Fruit fly (Drosophila melanogaster) whole organism, embryonic: Measurements from ENCODE around the gene Osi20.
A peak's percentile ranks its signal among the peaks of the same experiment; 100 is the strongest.

ENCODE experiments used
- Adf1 ChIP-seq: fragments of 200-800 bp; sonication (Bioruptor generic); IDR thresholded peaks from 2 replicates; pipeline ENCODE4 v1.3.6; 2022; ENCODE audit warnings: missing biosample characterization, missing genetic modification characterization
- CG10431 ChIP-seq: fragments of 200-800 bp; sonication (Bioruptor generic); optimal IDR thresholded peaks from 3 replicates; lab custom pipeline; 2018; ENCODE audit warnings: missing biosample characterization, mild to moderate bottlenecking, missing genetic modification characterization
- CG11085 ChIP-seq: fragments of 200-800 bp; sonication (Bioruptor generic); IDR thresholded peaks from 2 replicates; pipeline ENCODE4 v1.3.6; 2022; ENCODE audit warnings: missing biosample characterization, missing genetic modification characterization
- CG11695 ChIP-seq: fragments of 200-800 bp; sonication (Bioruptor generic); IDR thresholded peaks from 3 replicates; pipeline ENCODE4 v1.3.6; 2022; ENCODE audit warnings: missing biosample characterization, missing genetic modification characterization
- CG11696 ChIP-seq: fragments of 200-800 bp; sonication (Bioruptor generic); IDR thresholded peaks from 2 replicates; pipeline ENCODE4 v1.3.6; 2022; ENCODE audit warnings: missing biosample characterization, missing genetic modification characterization
- CG12155 ChIP-seq: fragments of 200-800 bp; sonication (Bioruptor generic); optimal IDR thresholded peaks from 3 replicates; lab custom pipeline; 2016; ENCODE audit warnings: missing biosample characterization, missing genetic modification characterization
- CG15011 ChIP-seq: fragments of 200-800 bp; sonication (Bioruptor generic); optimal IDR thresholded peaks from 3 replicates; lab custom pipeline; 2018; ENCODE audit warnings: missing biosample characterization, mild to moderate bottlenecking, missing genetic modification characterization
- CG15073 ChIP-seq: fragments of 200-800 bp; sonication (Bioruptor generic); optimal IDR thresholded peaks from 2 replicates; lab custom pipeline; 2016; ENCODE audit warnings: missing biosample characterization, missing genetic modification characterization
- CG15479 ChIP-seq: fragments of 200-800 bp; sonication (Bioruptor generic); optimal IDR thresholded peaks from 3 replicates; lab custom pipeline; 2019; ENCODE audit warnings: missing biosample characterization, mild to moderate bottlenecking, missing genetic modification characterization, moderate library complexity
- CG1647 ChIP-seq: fragments of 200-800 bp; sonication (Bioruptor generic); optimal IDR thresholded peaks from 3 replicates; lab custom pipeline; 2016; ENCODE audit warnings: missing biosample characterization, missing genetic modification characterization
- CG16813 ChIP-seq: fragments of 200-800 bp; sonication (Bioruptor generic); IDR thresholded peaks from 3 replicates; pipeline ENCODE4 v1.3.6; 2022; ENCODE audit warnings: missing biosample characterization, missing genetic modification characterization; ENCODE audit not compliant: partially characterized antibody
- CG17186 ChIP-seq: fragments of 200-800 bp; sonication (Bioruptor generic); optimal IDR thresholded peaks from 3 replicates; lab custom pipeline; 2017; ENCODE audit warnings: missing biosample characterization, missing genetic modification reagents, missing genetic modification characterization
- CG34376 ChIP-seq: fragments of 200-800 bp; sonication (Bioruptor generic); optimal IDR thresholded peaks from 2 replicates; lab custom pipeline; 2018; ENCODE audit warnings: missing biosample characterization, mild to moderate bottlenecking, missing genetic modification characterization
- CG3726 ChIP-seq: fragments of 200-800 bp; sonication (Bioruptor generic); IDR thresholded peaks from 3 replicates; pipeline ENCODE4, ENCODE4 v1.3.6; 2022; ENCODE audit warnings: missing biosample characterization, missing genetic modification characterization
- CG4854 ChIP-seq: fragments of 200-800 bp; sonication (Bioruptor generic); optimal IDR thresholded peaks from 2 replicates; lab custom pipeline; 2016; ENCODE audit warnings: missing biosample characterization, missing genetic modification characterization, inconsistent platforms
- CG5953 ChIP-seq: fragments of 200-800 bp; sonication (Bioruptor generic); IDR thresholded peaks from 2 replicates; pipeline ENCODE4 v1.3.6; 2022; ENCODE audit warnings: missing biosample characterization, missing genetic modification characterization
- CG6791 ChIP-seq: fragments of 200-800 bp; sonication (Bioruptor generic); IDR thresholded peaks from 3 replicates; pipeline ENCODE4 v1.3.6; 2022; ENCODE audit warnings: missing biosample characterization, missing genetic modification characterization; ENCODE audit not compliant: partially characterized antibody
- CG9437 ChIP-seq: fragments of 200-800 bp; sonication (Bioruptor generic); optimal IDR thresholded peaks from 2 replicates; lab custom pipeline; 2018; ENCODE audit warnings: missing biosample characterization, mild to moderate bottlenecking, missing genetic modification characterization
- Camta ChIP-seq: fragments of 200-800 bp; sonication (Bioruptor generic); optimal IDR thresholded peaks from 2 replicates; lab custom pipeline; 2016; ENCODE audit warnings: missing biosample characterization, missing genetic modification characterization
- Chrac-16 ChIP-seq: fragments of 200-800 bp; sonication (Bioruptor generic); optimal IDR thresholded peaks from 3 replicates; lab custom pipeline; 2016; ENCODE audit warnings: missing biosample characterization, missing genetic modification characterization
- Dad ChIP-seq: fragments of 200-800 bp; sonication (Bioruptor generic); optimal IDR thresholded peaks from 3 replicates; lab custom pipeline; 2016; ENCODE audit warnings: missing biosample characterization, missing genetic modification characterization
- Dll ChIP-seq: fragments of 200-800 bp; sonication (Bioruptor generic); IDR thresholded peaks from 4 replicates; pipeline ENCODE4 v1.3.6; 2022; ENCODE audit warnings: missing biosample characterization, missing genetic modification characterization; ENCODE audit not compliant: partially characterized antibody
- E2f2 ChIP-seq: fragments of 200-800 bp; sonication (Bioruptor generic); IDR thresholded peaks from 2 replicates; pipeline ENCODE4 v1.3.6; 2022; ENCODE audit warnings: missing biosample characterization, missing genetic modification characterization
- Gsc ChIP-seq: fragments of 200-800 bp; sonication (Bioruptor generic); IDR thresholded peaks from 2 replicates; pipeline ENCODE4 v1.3.6; 2022; ENCODE audit warnings: missing biosample characterization, missing genetic modification characterization
- Hr3 ChIP-seq: fragments of 200-800 bp; sonication (Bioruptor generic); optimal IDR thresholded peaks from 3 replicates; lab custom pipeline; 2016; ENCODE audit warnings: missing biosample characterization, missing genetic modification characterization
- Lhr ChIP-seq: fragments of 200-800 bp; sonication (Bioruptor generic); optimal IDR thresholded peaks from 3 replicates; lab custom pipeline; 2017; ENCODE audit warnings: mild to moderate bottlenecking, missing biosample characterization, missing genetic modification reagents, missing genetic modification characterization
- Neu2 ChIP-seq: fragments of 200-800 bp; sonication (Bioruptor generic); optimal IDR thresholded peaks from 3 replicates; lab custom pipeline; 2016; ENCODE audit warnings: missing biosample characterization, missing genetic modification characterization, borderline replicate concordance
- NfI ChIP-seq: fragments of 200-800 bp; sonication (Bioruptor generic); optimal IDR thresholded peaks from 3 replicates; lab custom pipeline; 2018; ENCODE audit warnings: missing biosample characterization, mild to moderate bottlenecking, missing genetic modification characterization, moderate library complexity
- Oaz ChIP-seq: fragments of 200-800 bp; sonication (Bioruptor generic); IDR thresholded peaks from 2 replicates; pipeline ENCODE4 v1.3.6; 2022; ENCODE audit warnings: missing biosample characterization, missing genetic modification characterization
- TFAM ChIP-seq: fragments of 200-800 bp; sonication (Bioruptor generic); optimal IDR thresholded peaks from 2 replicates; lab custom pipeline; 2017; ENCODE audit warnings: missing biosample characterization, missing genetic modification characterization, inconsistent platforms
- ash1 ChIP-seq: fragments of 200-800 bp; sonication (Bioruptor generic); optimal IDR thresholded peaks from 2 replicates; lab custom pipeline; 2018; ENCODE audit warnings: missing biosample characterization, mild to moderate bottlenecking, missing genetic modification characterization
- bigmax ChIP-seq: fragments of 200-800 bp; sonication (Bioruptor generic); optimal IDR thresholded peaks from 2 replicates; lab custom pipeline; 2018; ENCODE audit warnings: missing biosample characterization, mild to moderate bottlenecking, missing genetic modification characterization
- btn ChIP-seq: fragments of 200-800 bp; sonication (Bioruptor generic); optimal IDR thresholded peaks from 2 replicates; lab custom pipeline; 2016; ENCODE audit warnings: missing biosample characterization, missing genetic modification characterization
- chif ChIP-seq, 2 experiments: fragments of 200-800 bp; sonication (Bioruptor generic); optimal IDR thresholded peaks; 3 replicates each; lab custom pipeline; 2016; ENCODE audit warnings: missing biosample characterization in 2 of 2, missing genetic modification characterization in 2 of 2
- chn ChIP-seq: fragments of 200-800 bp; sonication (Bioruptor generic); optimal IDR thresholded peaks from 2 replicates; lab custom pipeline; 2016; ENCODE audit warnings: missing biosample characterization, missing genetic modification characterization
- croc ChIP-seq: fragments of 200-800 bp; sonication (Bioruptor generic); conservative IDR thresholded peaks from 3 replicates; pipeline ENCODE4 v1.3.6; 2022; ENCODE audit warnings: missing biosample characterization, missing genetic modification characterization
- en ChIP-seq: fragments of 200-800 bp; sonication (Bioruptor generic); optimal IDR thresholded peaks from 2 replicates; lab custom pipeline; 2016; ENCODE audit warnings: missing biosample characterization, missing genetic modification characterization
- fd3F ChIP-seq: fragments of 200-800 bp; sonication (Bioruptor generic); optimal IDR thresholded peaks from 2 replicates; lab custom pipeline; 2018; ENCODE audit warnings: missing biosample characterization, mild to moderate bottlenecking, missing genetic modification characterization, moderate library complexity
- grn ChIP-seq: fragments of 200-800 bp; sonication (Bioruptor generic); optimal IDR thresholded peaks from 3 replicates; lab custom pipeline; 2017; ENCODE audit warnings: missing biosample characterization, missing genetic modification characterization
- hbn ChIP-seq: fragments of 200-800 bp; sonication (Bioruptor generic); IDR thresholded peaks from 2 replicates; pipeline ENCODE4 v1.3.6; 2022; ENCODE audit warnings: missing biosample characterization, missing genetic modification characterization; ENCODE audit not compliant: partially characterized antibody
- her ChIP-seq: fragments of 200-800 bp; sonication (Bioruptor generic); optimal IDR thresholded peaks from 2 replicates; lab custom pipeline; 2016; ENCODE audit warnings: missing biosample characterization, missing genetic modification characterization
- kah ChIP-seq: fragments of 200-800 bp; sonication (Bioruptor generic); optimal IDR thresholded peaks from 2 replicates; lab custom pipeline; 2018; ENCODE audit warnings: missing biosample characterization, mild to moderate bottlenecking, missing genetic modification characterization
- phol ChIP-seq: fragments of 200-800 bp; sonication (Bioruptor generic); optimal IDR thresholded peaks from 3 replicates; lab custom pipeline; 2018; ENCODE audit warnings: missing biosample characterization, mild to moderate bottlenecking, missing genetic modification characterization, moderate library complexity
- sc ChIP-seq, 3 experiments: fragments of >200 bp in 2 of 3; fragments of 200-800 bp in 1 of 3; sonication (Bioruptor generic) in 1 of 3; optimal IDR thresholded peaks; 2 replicates in 2 of 3; 3 replicates in 1 of 3; lab custom pipeline; 2017; ENCODE audit warnings: mild to moderate bottlenecking in 1 of 3, missing biosample characterization in 1 of 3, missing genetic modification characterization in 1 of 3, missing genetic modification reagents in 1 of 3
- schlank ChIP-seq: fragments of 200-800 bp; sonication (Bioruptor generic); optimal IDR thresholded peaks from 2 replicates; lab custom pipeline; 2018; ENCODE audit warnings: missing biosample characterization, mild to moderate bottlenecking, missing genetic modification characterization
- sens ChIP-seq: fragments of 200-800 bp; sonication (Bioruptor generic); peaks from one replicate; lab custom pipeline; 2016; ENCODE audit warnings: missing biosample characterization, missing genetic modification characterization
- slou ChIP-seq: fragments of 200-800 bp; sonication (Bioruptor generic); optimal IDR thresholded peaks from 3 replicates; lab custom pipeline; 2016; ENCODE audit warnings: missing biosample characterization, missing genetic modification characterization
- slp2 ChIP-seq: fragments of 200-800 bp; sonication (Bioruptor generic); optimal IDR thresholded peaks from 2 replicates; lab custom pipeline; 2016; ENCODE audit warnings: missing biosample characterization, missing genetic modification characterization
- sqz ChIP-seq: fragments of 200-800 bp; sonication (Bioruptor generic); optimal IDR thresholded peaks from 3 replicates; lab custom pipeline; 2018; ENCODE audit warnings: missing biosample characterization, mild to moderate bottlenecking, missing genetic modification characterization
- usp ChIP-seq: fragments of >200 bp; optimal IDR thresholded peaks from 2 replicates; lab custom pipeline; 2017; ENCODE audit warnings: missing biosample characterization, missing genetic modification characterization
- zen2 ChIP-seq: fragments of 200-800 bp; sonication (Bioruptor generic); IDR thresholded peaks from 3 replicates; pipeline ENCODE4 v1.3.6; 2022; ENCODE audit warnings: missing biosample characterization, missing genetic modification characterization; ENCODE audit not compliant: partially characterized antibody

Osi20 gene

DNA sequence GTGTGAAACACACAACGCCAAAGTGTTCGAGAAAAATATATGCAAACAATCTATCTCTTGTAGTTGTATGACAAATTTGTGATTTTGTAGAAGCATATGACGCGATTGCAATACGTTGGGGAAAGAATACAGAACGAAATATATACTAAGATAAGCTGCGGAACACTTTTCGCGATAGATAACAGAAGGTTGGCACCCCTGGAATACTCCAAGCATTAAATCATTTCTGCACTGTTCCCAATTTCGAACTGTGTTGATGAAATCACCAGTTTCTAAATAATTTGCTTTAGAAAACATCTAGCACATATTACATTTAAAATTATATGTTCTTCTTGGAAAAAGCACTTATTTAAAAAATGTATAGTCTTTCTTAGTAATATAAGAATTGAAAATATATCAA is 14.5 kb downstream of the Osi20 start:
- no peak for TF ChIP-seq her
- TF ChIP-seq bigmax (GFP tag; lab: Kevin White, UChicago): no peak
- TF ChIP-seq zen2 (GFP tag; lab: Robert Waterston, UW): no peak
- no peak for TF ChIP-seq chn (GFP tag; lab: Kevin White, UChicago)
- TF ChIP-seq Hr3 (GFP tag; lab: Kevin White, UChicago): no peak
- no peak for TF ChIP-seq CG10431
- TF ChIP-seq kah (GFP tag; lab: Kevin White, UChicago): no peak
- no peak for TF ChIP-seq en (GFP tag; lab: Kevin White, UChicago)
- TF ChIP-seq CG15073: no peak
- TF ChIP-seq usp (GFP tag; lab: Kevin White, UChicago): no peak
- no peak for TF ChIP-seq CG15479
- no peak for TF ChIP-seq CG34376 (GFP tag; lab: Kevin White, UChicago)
- TF ChIP-seq slp2 (GFP tag; lab: Kevin White, UChicago): no peak
- TF ChIP-seq grn (GFP tag; lab: Kevin White, UChicago): no peak
- TF ChIP-seq Gsc (GFP tag; lab: Robert Waterston, UW): no peak
- no peak for TF ChIP-seq sens (GFP tag; lab: Kevin White, UChicago)
- TF ChIP-seq Camta (GFP tag; lab: Kevin White, UChicago): no peak
- TF ChIP-seq CG4854: no peak
- TF ChIP-seq chif (GFP tag; optimal IDR thresholded peaks at IDR 0.05; lab: Kevin White, UChicago): no peak
- TF ChIP-seq E2f2 (GFP tag; lab: Robert Waterston, UW): no peak

DNA sequence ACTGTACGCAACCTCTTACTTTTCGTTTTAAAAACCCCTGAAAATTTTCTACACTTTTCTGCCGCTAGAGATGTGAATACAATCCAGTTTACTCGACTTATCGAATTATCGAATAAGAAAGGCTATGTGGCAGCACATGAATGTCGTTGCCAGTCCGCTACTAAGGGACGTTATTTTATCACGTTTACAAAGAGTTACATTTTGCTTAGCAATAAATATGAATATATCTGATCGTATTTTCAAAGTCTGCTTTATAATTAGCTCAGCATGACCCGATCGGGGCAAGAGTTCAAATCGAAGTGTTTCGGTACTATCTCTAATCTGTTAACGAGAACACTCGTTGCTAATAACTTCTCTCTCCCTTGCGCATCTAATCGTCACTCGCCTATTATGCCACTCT is 28.2 kb downstream of the Osi20 start, which contains the start of gene CG42724:
Gene CG42724 (minus strand): TSS at position 189 of the 400 bp plus-strand sequence.
- TF ChIP-seq Dll (GFP tag; lab: Robert Waterston, UW) (no peak; the same call in 2 of the 4 replicates), phol (tag; lab: Kevin White, UChicago) (peak; percentile 54), sqz (GFP tag; lab: Kevin White, UChicago) (no peak), slou (GFP tag; lab: Kevin White, UChicago) (peak; percentile 26), Lhr (GFP tag; lab: Kevin White, UChicago) (peak; percentile 79), croc (GFP tag; lab: Robert Waterston, UW) (peak; percentile 35; the same call in 1 of the 3 replicates), hbn (GFP tag; lab: Robert Waterston, UW) (no peak), Neu2 (GFP tag; lab: Kevin White, UChicago) (no peak), btn (GFP tag; lab: Kevin White, UChicago) (no peak), CG11085 (GFP tag; lab: Robert Waterston, UW) (no peak), Chrac-16 (GFP tag; lab: Kevin White, UChicago) (peak; percentile 71), CG11695 (GFP tag; lab: Robert Waterston, UW) (no peak), CG9437 (GFP tag; lab: Kevin White, UChicago) (no peak), ash1 (no peak), Adf1 (GFP tag; lab: Robert Waterston, UW) (no peak), fd3F (GFP tag; lab: Kevin White, UChicago) (peak; percentile 6), CG12155 (GFP tag; lab: Kevin White, UChicago) (peak; percentile 100), Oaz (GFP tag; lab: Robert Waterston, UW) (no peak), CG6791 (GFP tag; lab: Robert Waterston, UW) (0 out of 3 replicates have a peak, but pooled peaks have one; percentile 43), CG16813 (peak; percentile 62; the same call in 2 of the 3 replicates), Dad (GFP tag; lab: Kevin White, UChicago) (peak; percentile 55), CG5953 (GFP tag; lab: Robert Waterston, UW) (no peak), CG1647 (GFP tag; lab: Kevin White, UChicago) (peak; percentile 70), TFAM (GFP tag; lab: Kevin White, UChicago) (no peak), CG11696 (GFP tag; lab: Robert Waterston, UW) (no peak), CG17186 (GFP tag; lab: Kevin White, UChicago) (peak; percentile 52), sc (optimal IDR thresholded peaks at IDR 0.05; lab: Kevin White, UChicago) (no peak), sc (GFP tag; optimal IDR thresholded peaks at IDR 0.05; lab: Kevin White, UChicago) (no peak), schlank (tag; lab: Kevin White, UChicago) (no peak), CG3726 (GFP tag; lab: Robert Waterston, UW) (no peak), NfI (GFP tag; lab: Kevin White, UChicago) (no peak), CG15011 (GFP tag; lab: Kevin White, UChicago) (no peak)
